Worm (Caenorhabditis elegans) whole organism, L4 larva: Measurements from ENCODE around the gene htp-2.

Experiments used
- F26F4.8 ChIP-seq: fragments of 200-800 bp; sonication (Bioruptor generic); conservative IDR thresholded peaks from 2 replicates; pipeline ENCODE4 v1.3.6; 2022; ENCODE audit warnings: missing genetic modification characterization, missing compliant biosample characterization
- F44E2.7 ChIP-seq: fragments of 200-800 bp; sonication (Bioruptor generic); IDR thresholded peaks from 2 replicates; pipeline ENCODE4 v2.1.2; 2022; ENCODE audit warnings: missing genetic modification characterization, missing compliant biosample characterization
- R02D3.7 ChIP-seq: fragments of 150-350 bp; sonication (generic microtip); optimal IDR thresholded peaks from 3 replicates; lab custom pipeline; 2014; ENCODE audit warnings: missing biosample characterization, missing genetic modification characterization
- Y48G9A.11 ChIP-seq: fragments of 200-800 bp; sonication (Bioruptor generic); IDR thresholded peaks from 2 replicates; pipeline ENCODE4 v1.3.6; 2022; ENCODE audit warnings: missing genetic modification reagents, missing genetic modification characterization, missing compliant biosample characterization
- Y5F2A.4 ChIP-seq: fragments of 200-800 bp; sonication (Bioruptor generic); optimal IDR thresholded peaks from 2 replicates; lab custom pipeline; 2018; ENCODE audit warnings: mild to moderate bottlenecking, missing genetic modification characterization, missing compliant biosample characterization
- ZK337.2 ChIP-seq: fragments of 200-800 bp; sonication (Bioruptor generic); IDR thresholded peaks from 2 replicates; pipeline ENCODE4 v1.3.6; 2022; ENCODE audit warnings: missing genetic modification reagents, missing genetic modification characterization, missing compliant biosample characterization
- aly-2 ChIP-seq: sonication (generic microtip); optimal IDR thresholded peaks from 2 replicates; lab custom pipeline; 2018; ENCODE audit warnings: missing biosample characterization, missing genetic modification characterization
- attf-4 ChIP-seq: sonication (generic microtip); optimal IDR thresholded peaks from 3 replicates; lab custom pipeline; 2017; ENCODE audit warnings: missing biosample characterization, missing genetic modification characterization
- ceh-20 ChIP-seq: fragments of 200-800 bp; sonication (Bioruptor generic); IDR thresholded peaks from 2 replicates; pipeline ENCODE4 v1.3.6; 2022; ENCODE audit warnings: missing genetic modification reagents, missing genetic modification characterization, missing compliant biosample characterization
- ceh-32 ChIP-seq: sonication (generic microtip); optimal IDR thresholded peaks from 2 replicates; lab custom pipeline; 2016; ENCODE audit warnings: mild to moderate bottlenecking, missing genetic modification characterization, missing compliant biosample characterization; ENCODE audit not compliant: poor library complexity
- ceh-44 ChIP-seq: fragments of 200-800 bp; sonication (Bioruptor generic); IDR thresholded peaks from 2 replicates; pipeline ENCODE4 v1.3.6; 2022; ENCODE audit warnings: missing genetic modification reagents, missing genetic modification characterization, missing compliant biosample characterization
- ceh-62 ChIP-seq: sonication (generic microtip); optimal IDR thresholded peaks from 2 replicates; lab custom pipeline; 2017; ENCODE audit warnings: missing biosample characterization, missing genetic modification characterization
- ces-1 ChIP-seq: fragments of 150-350 bp; sonication (generic microtip); optimal IDR thresholded peaks from 4 replicates; lab custom pipeline; 2014; ENCODE audit warnings: missing biosample characterization, missing genetic modification reagents, missing genetic modification characterization
- daf-16 ChIP-seq, 3 experiments: sonication (generic microtip); optimal IDR thresholded peaks; 2 replicates each; lab custom pipeline; 2016 to 2017; ENCODE audit warnings: missing genetic modification characterization in 3 of 3, missing genetic modification reagents in 3 of 3, mild to moderate bottlenecking in 2 of 3, missing compliant biosample characterization in 2 of 3, missing biosample characterization in 1 of 3, moderate library complexity in 1 of 3
- dmd-6 ChIP-seq: fragments of 200-800 bp; sonication (Bioruptor generic); IDR thresholded peaks from 2 replicates; pipeline ENCODE4 v1.3.6; 2022; ENCODE audit warnings: missing genetic modification reagents, missing genetic modification characterization, missing compliant biosample characterization
- dmd-9 ChIP-seq: fragments of 200-800 bp; sonication (Bioruptor generic); IDR thresholded peaks from 2 replicates; pipeline ENCODE4 v1.3.6; 2022; ENCODE audit warnings: missing genetic modification reagents, missing genetic modification characterization, missing compliant biosample characterization
- dpl-1 ChIP-seq: fragments of 150-350 bp; optimal IDR thresholded peaks from 2 replicates; lab custom pipeline; 2014; ENCODE audit warnings: missing biosample characterization, missing genetic modification reagents, missing genetic modification characterization
- dve-1 ChIP-seq: sonication (generic microtip); optimal IDR thresholded peaks from 2 replicates; lab custom pipeline; 2017; ENCODE audit warnings: antibody characterized with exemption, mild to moderate bottlenecking, missing genetic modification characterization, missing compliant biosample characterization; ENCODE audit not compliant: insufficient read depth
- egl-43 ChIP-seq: fragments of 200-800 bp; sonication (Bioruptor generic); IDR thresholded peaks from 2 replicates; pipeline ENCODE4 v1.3.6; 2022; ENCODE audit warnings: missing genetic modification reagents, missing genetic modification characterization, missing compliant biosample characterization
- hlh-11 ChIP-seq: fragments of 200-800 bp; sonication (Bioruptor generic); optimal IDR thresholded peaks from 2 replicates; lab custom pipeline; 2018; ENCODE audit warnings: mild to moderate bottlenecking, missing genetic modification characterization, missing compliant biosample characterization
- jun-1 ChIP-seq: fragments of 150-350 bp; optimal IDR thresholded peaks from 2 replicates; lab custom pipeline; 2014; ENCODE audit warnings: missing biosample characterization, missing genetic modification reagents, missing genetic modification characterization
- lim-7 ChIP-seq: fragments of 200-800 bp; sonication (Bioruptor generic); IDR thresholded peaks from 2 replicates; pipeline ENCODE4 v1.3.6; 2022; ENCODE audit warnings: missing genetic modification characterization, missing compliant biosample characterization
- madf-5 ChIP-seq, 2 experiments: fragments of 200-800 bp; sonication (Bioruptor generic); IDR thresholded peaks; 2 replicates each; pipeline ENCODE4 v1.3.6; 2022; ENCODE audit warnings: missing compliant biosample characterization in 2 of 2, missing genetic modification characterization in 2 of 2
- mxl-2 ChIP-seq: fragments of 200-800 bp; sonication (Bioruptor generic); conservative IDR thresholded peaks from 2 replicates; pipeline ENCODE4 v1.3.6; 2022; ENCODE audit warnings: missing genetic modification reagents, missing genetic modification characterization, missing compliant biosample characterization
- nhr-10 ChIP-seq: fragments of 150-350 bp; optimal IDR thresholded peaks from 2 replicates; lab custom pipeline; 2014; ENCODE audit warnings: missing biosample characterization, missing genetic modification characterization
- nhr-102 ChIP-seq: sonication (generic microtip); optimal IDR thresholded peaks from 2 replicates; lab custom pipeline; 2016; ENCODE audit warnings: mild to moderate bottlenecking, missing genetic modification characterization, moderate library complexity, missing compliant biosample characterization
- nhr-11 ChIP-seq: fragments of 150-350 bp; optimal IDR thresholded peaks from 2 replicates; lab custom pipeline; 2014; ENCODE audit warnings: missing biosample characterization, missing genetic modification characterization
- nhr-28 ChIP-seq: fragments of 150-350 bp; optimal IDR thresholded peaks from 2 replicates; lab custom pipeline; 2014; ENCODE audit warnings: missing biosample characterization, missing genetic modification characterization
- nhr-41 ChIP-seq: fragments of 200-800 bp; sonication (Bioruptor generic); IDR thresholded peaks from 2 replicates; pipeline ENCODE4 v1.3.6; 2022; ENCODE audit warnings: missing genetic modification reagents, missing genetic modification characterization, missing compliant biosample characterization
- nhr-42 ChIP-seq: fragments of 200-800 bp; sonication (Bioruptor generic); IDR thresholded peaks from 2 replicates; pipeline ENCODE4 v1.3.6; 2022; ENCODE audit warnings: missing genetic modification characterization, missing compliant biosample characterization
- nhr-48 ChIP-seq: sonication (generic microtip); optimal IDR thresholded peaks from 2 replicates; lab custom pipeline; 2016; ENCODE audit warnings: mild to moderate bottlenecking, missing genetic modification characterization, missing compliant biosample characterization
- pha-4 ChIP-seq, 2 experiments: fragments of 150-350 bp in 1 of 2; fragments of 200-800 bp in 1 of 2; sonication (Bioruptor generic) in 1 of 2; IDR thresholded peaks in 1 of 2; optimal IDR thresholded peaks in 1 of 2; 2 replicates each; pipeline versions ENCODE4 v1.3.6 to Lab custom; 2014 to 2022; ENCODE audit warnings: missing genetic modification characterization in 2 of 2, missing genetic modification reagents in 2 of 2, missing biosample characterization in 1 of 2, missing compliant biosample characterization in 1 of 2
- php-3 ChIP-seq: fragments of 200-800 bp; sonication (Bioruptor generic); IDR thresholded peaks from 2 replicates; pipeline ENCODE4 v1.3.6; 2022; ENCODE audit warnings: missing genetic modification reagents, missing genetic modification characterization, missing compliant biosample characterization
- pqm-1 ChIP-seq: sonication (generic microtip); optimal IDR thresholded peaks from 2 replicates; lab custom pipeline; 2017; ENCODE audit warnings: missing biosample characterization, missing genetic modification characterization
- rbr-2 ChIP-seq: sonication (generic microtip); optimal IDR thresholded peaks from 2 replicates; lab custom pipeline; 2016; ENCODE audit warnings: missing genotype, missing genetic modification characterization, missing compliant biosample characterization
- set-16 ChIP-seq: fragments of 200-800 bp; sonication (Bioruptor generic); IDR thresholded peaks from 2 replicates; pipeline ENCODE4 v1.3.6; 2022; ENCODE audit warnings: missing genetic modification reagents, missing genetic modification characterization, missing compliant biosample characterization
- spr-1 ChIP-seq: sonication (generic microtip); optimal IDR thresholded peaks from 2 replicates; lab custom pipeline; 2016; ENCODE audit warnings: mild to moderate bottlenecking, missing genetic modification characterization, missing compliant biosample characterization
- tra-1 ChIP-seq: fragments of 200-800 bp; sonication (Bioruptor generic); IDR thresholded peaks from 2 replicates; pipeline ENCODE4 v1.3.6; 2022; ENCODE audit warnings: missing genetic modification reagents, missing genetic modification characterization, missing compliant biosample characterization
- unc-130 ChIP-seq: sonication (generic microtip); optimal IDR thresholded peaks from 2 replicates; lab custom pipeline; 2016; ENCODE audit warnings: missing genetic modification reagents, missing genetic modification characterization, missing compliant biosample characterization
- unc-39 ChIP-seq: sonication (generic microtip); optimal IDR thresholded peaks from 2 replicates; lab custom pipeline; 2017; ENCODE audit warnings: missing biosample characterization, missing genetic modification characterization
- zag-1 ChIP-seq: fragments of 150-350 bp; optimal IDR thresholded peaks from 2 replicates; lab custom pipeline; 2014; ENCODE audit warnings: missing biosample characterization, missing genetic modification characterization
- zip-11 ChIP-seq: fragments of 200-800 bp; sonication (Bioruptor generic); IDR thresholded peaks from 2 replicates; pipeline ENCODE4 v1.3.6; 2022; ENCODE audit warnings: missing genetic modification characterization, missing compliant biosample characterization
- zip-2 ChIP-seq: fragments of 150-350 bp; optimal IDR thresholded peaks from 2 replicates; lab custom pipeline; 2014; ENCODE audit warnings: missing biosample characterization, missing genetic modification characterization
- ztf-7 ChIP-seq: fragments of 150-350 bp; optimal IDR thresholded peaks from 2 replicates; lab custom pipeline; 2014; ENCODE audit warnings: missing biosample characterization, missing genetic modification characterization

Gene htp-2

DNA sequence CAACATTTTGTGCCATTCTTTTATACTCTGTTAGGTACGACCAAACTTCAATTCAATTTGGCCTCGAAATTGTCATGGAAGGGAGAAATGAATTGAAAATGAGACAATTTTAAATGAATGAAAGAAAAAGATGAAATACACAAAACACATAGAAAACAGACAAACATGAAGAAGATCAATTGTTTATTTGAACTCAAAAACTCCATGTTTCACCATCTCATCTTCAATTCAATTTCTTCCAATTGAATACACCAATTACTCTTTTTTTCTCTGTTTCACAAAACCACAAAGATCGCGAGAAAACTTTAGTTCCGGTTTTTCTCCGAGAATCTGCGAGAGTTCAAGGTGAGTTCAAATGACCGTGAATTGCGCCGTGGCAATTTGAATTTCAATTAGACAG is 7.9 kb downstream of the htp-2 start:
- no peak for TF ChIP-seq dmd-9
- TF ChIP-seq pha-4 (GFP tag; IDR thresholded peaks at IDR 0.05; lab: Robert Waterston, UW): no peak
- TF ChIP-seq pha-4 (tag; optimal IDR thresholded peaks at IDR 0.05; lab: Kevin White, UChicago): no peak
- no peak for TF ChIP-seq ceh-32 (tag; lab: Kevin White, UChicago)
- no peak for TF ChIP-seq mxl-2 (GFP tag; lab: Robert Waterston, UW)
- no peak for TF ChIP-seq attf-4 (tag; lab: Kevin White, UChicago)
- TF ChIP-seq nhr-102: no peak
- no peak for TF ChIP-seq ces-1 (GFP tag; lab: Kevin White, UChicago)
- no peak for TF ChIP-seq nhr-41
- TF ChIP-seq ceh-20 (GFP tag; lab: Robert Waterston, UW): no peak
- no peak for TF ChIP-seq zip-11 (GFP tag; lab: Robert Waterston, UW)
- TF ChIP-seq madf-5 (GFP tag; IDR thresholded peaks at IDR 0.05; lab: Robert Waterston, UW): no peak
- no peak for TF ChIP-seq ZK337.2
- TF ChIP-seq F26F4.8 (GFP tag; lab: Robert Waterston, UW): no peak
- TF ChIP-seq zag-1 (tag; lab: Kevin White, UChicago): no peak
- TF ChIP-seq unc-130: no peak
- TF ChIP-seq tra-1 (GFP tag; lab: Robert Waterston, UW): no peak
- no peak for TF ChIP-seq nhr-42

- TF ChIP-seq ceh-44 (GFP tag; lab: Robert Waterston, UW) (no peak), zip-2 (tag; lab: Kevin White, UChicago) (no peak), R02D3.7 (tag; lab: Kevin White, UChicago) (no peak), dpl-1 (GFP tag; lab: Kevin White, UChicago) (no peak), madf-5 (GFP tag; IDR thresholded peaks at IDR 0.05; lab: Robert Waterston, UW) (no peak), ztf-7 (tag; lab: Kevin White, UChicago) (no peak), ceh-62 (no peak), rbr-2 (no peak), zag-1 (tag; lab: Kevin White, UChicago) (no peak), spr-1 (tag; lab: Kevin White, UChicago) (no peak), jun-1 (no peak), unc-39 (tag; lab: Kevin White, UChicago) (no peak), nhr-41 (no peak), unc-130 (no peak), nhr-11 (tag; lab: Kevin White, UChicago) (no peak)
Observed at ce11 chrIV:6431582-6431981, 12.3 kb downstream of the htp-2 start, which contains the start of gene acp-7. acp-7 (minus strand) TSS chrIV:6431682.

ce11 chrIV:6432375-6432774 is 13.1 kb downstream of the htp-2 start:
- peak; percentile 98 for TF ChIP-seq php-3
- TF ChIP-seq nhr-48 (tag; lab: Kevin White, UChicago): no peak
- TF ChIP-seq dmd-6 (GFP tag; lab: Robert Waterston, UW): peak; percentile 68
- peak; percentile 39 for TF ChIP-seq pqm-1
- TF ChIP-seq dve-1 (tag; lab: Kevin White, UChicago): peak; percentile 74
- peak; percentile 15 for TF ChIP-seq hlh-11
- TF ChIP-seq mxl-2 (GFP tag; lab: Robert Waterston, UW): no peak
- no peak for TF ChIP-seq daf-16 (GFP tag; optimal IDR thresholded peaks at IDR 0.05; lab: Kevin White, UChicago)
- TF ChIP-seq daf-16 (tag; optimal IDR thresholded peaks at IDR 0.05; lab: Kevin White, UChicago): peak; percentile 57
- TF ChIP-seq, all 104 proteins: peak for 6

- TF ChIP-seq hlh-11 (peak; percentile 47), php-3 (peak; percentile 48; the same call in 1 of the 2 replicates), daf-16 (GFP tag; optimal IDR thresholded peaks at IDR 0.05; lab: Kevin White, UChicago) (no peak), daf-16 (tag; optimal IDR thresholded peaks at IDR 0.05; lab: Kevin White, UChicago) (peak; percentile 53), Y48G9A.11 (GFP tag; lab: Robert Waterston, UW) (no peak), egl-43 (GFP tag; lab: Robert Waterston, UW) (no peak), nhr-10 (tag; lab: Kevin White, UChicago) (no peak), nhr-102 (no peak), dmd-6 (GFP tag; lab: Robert Waterston, UW) (peak; percentile 20; the same call in 1 of the 2 replicates), pqm-1 (peak; percentile 77), F44E2.7 (GFP tag; lab: Robert Waterston, UW) (no peak), Y5F2A.4 (no peak), spr-1 (tag; lab: Kevin White, UChicago) (no peak), nhr-28 (tag; lab: Kevin White, UChicago) (peak; percentile 6), set-16 (GFP tag; lab: Robert Waterston, UW) (no peak), aly-2 (tag; lab: Kevin White, UChicago) (no peak), lim-7 (GFP tag; lab: Robert Waterston, UW) (no peak), dve-1 (tag; lab: Kevin White, UChicago) (peak; percentile 65)
Observed at ce11 chrIV:6433424-6433823, 14.1 kb downstream of the htp-2 start.
